Fruit fly (Drosophila melanogaster) whole organism, embryonic: Measurements from ENCODE around the gene CG33060.

Experiments used
- Asciz ChIP-seq: fragments of 200-800 bp; sonication (Bioruptor generic); optimal IDR thresholded peaks from 2 replicates; lab custom pipeline; 2017; ENCODE audit warnings: missing biosample characterization, mild to moderate bottlenecking, missing genetic modification characterization, missing genetic modification reagents
- Awh ChIP-seq: fragments of 200-800 bp; sonication (Bioruptor generic); IDR thresholded peaks from 2 replicates; pipeline ENCODE4, ENCODE4 v1.3.6; 2022; ENCODE audit warnings: missing biosample characterization, missing genetic modification characterization
- B-H1 ChIP-seq: fragments of 200-800 bp; sonication (Bioruptor generic); IDR thresholded peaks from 3 replicates; pipeline ENCODE4 v1.3.6; 2022; ENCODE audit warnings: missing biosample characterization, missing genetic modification characterization
- Bgb ChIP-seq: fragments of 200-800 bp; sonication (Bioruptor generic); IDR thresholded peaks from 2 replicates; pipeline ENCODE4 v1.3.6; 2022; ENCODE audit warnings: missing biosample characterization, missing genetic modification characterization; ENCODE audit not compliant: partially characterized antibody
- C15 ChIP-seq: fragments of 200-800 bp; sonication (Bioruptor generic); IDR thresholded peaks from 3 replicates; pipeline ENCODE4 v1.3.6; 2022; ENCODE audit warnings: missing biosample characterization, missing genetic modification characterization
- CG1024 ChIP-seq: fragments of 200-800 bp; sonication (Bioruptor generic); IDR thresholded peaks from 2 replicates; pipeline ENCODE4 v1.3.6; 2022; ENCODE audit warnings: missing biosample characterization, missing genetic modification characterization
- CG10366 ChIP-seq: fragments of 200-800 bp; sonication (Bioruptor generic); IDR thresholded peaks from 2 replicates; pipeline ENCODE4 v1.3.6; 2022; ENCODE audit warnings: missing biosample characterization, missing genetic modification characterization
- CG12769 ChIP-seq: fragments of 200-800 bp; sonication (Bioruptor generic); optimal IDR thresholded peaks from 2 replicates; lab custom pipeline; 2019; ENCODE audit warnings: missing biosample characterization, mild to moderate bottlenecking, missing genetic modification characterization, moderate library complexity
- CG13123 ChIP-seq: fragments of 200-800 bp; sonication (Bioruptor generic); optimal IDR thresholded peaks from 2 replicates; lab custom pipeline; 2016; ENCODE audit warnings: missing biosample characterization, missing genetic modification characterization
- CG17186 ChIP-seq: fragments of 200-800 bp; sonication (Bioruptor generic); optimal IDR thresholded peaks from 3 replicates; lab custom pipeline; 2017; ENCODE audit warnings: missing biosample characterization, missing genetic modification reagents, missing genetic modification characterization
- CG17385 ChIP-seq: fragments of 200-800 bp; sonication (Bioruptor generic); optimal IDR thresholded peaks from 3 replicates; lab custom pipeline; 2018; ENCODE audit warnings: missing biosample characterization, mild to moderate bottlenecking, missing genetic modification characterization
- CG2712 ChIP-seq: fragments of 200-800 bp; optimal IDR thresholded peaks from 3 replicates; lab custom pipeline; 2019; ENCODE audit warnings: missing biosample characterization, mild to moderate bottlenecking, missing genetic modification characterization, moderate library complexity
- CG31365 ChIP-seq: fragments of 200-800 bp; sonication (Bioruptor generic); optimal IDR thresholded peaks from 2 replicates; lab custom pipeline; 2018; ENCODE audit warnings: missing biosample characterization, mild to moderate bottlenecking, missing genetic modification characterization
- CG34422 ChIP-seq: fragments of 200-800 bp; sonication (Bioruptor generic); IDR thresholded peaks from 3 replicates; pipeline ENCODE4 v1.3.6; 2022; ENCODE audit warnings: missing biosample characterization, missing genetic modification characterization
- CG3847 ChIP-seq: fragments of 200-800 bp; sonication (Bioruptor generic); IDR thresholded peaks from 2 replicates; pipeline ENCODE4 v1.3.6; 2022; ENCODE audit warnings: missing biosample characterization, missing genetic modification characterization
- CG43689 ChIP-seq: fragments of 200-800 bp; sonication (Bioruptor generic); IDR thresholded peaks from 2 replicates; pipeline ENCODE4 v1.3.6; 2022; ENCODE audit warnings: missing biosample characterization, missing genetic modification characterization
- CG6813 ChIP-seq: fragments of 200-800 bp; sonication (Bioruptor generic); optimal IDR thresholded peaks from 2 replicates; lab custom pipeline; 2017; ENCODE audit warnings: missing biosample characterization, missing genetic modification characterization, mild to moderate bottlenecking, moderate library complexity, missing genetic modification reagents
- CG8290 ChIP-seq, 3 experiments: fragments of 200-800 bp; sonication (Bioruptor generic); optimal IDR thresholded peaks; 2 replicates each; lab custom pipeline; 2016 to 2019; ENCODE audit warnings: missing biosample characterization in 3 of 3, missing genetic modification characterization in 3 of 3, mild to moderate bottlenecking in 2 of 3, moderate library complexity in 1 of 3
- CG9609 ChIP-seq: fragments of 200-800 bp; sonication (Bioruptor generic); optimal IDR thresholded peaks from 3 replicates; lab custom pipeline; 2016; ENCODE audit warnings: missing biosample characterization, missing genetic modification characterization
- Ets65A ChIP-seq: fragments of 200-800 bp; sonication (Bioruptor generic); peaks from one replicate; lab custom pipeline; 2016; ENCODE audit warnings: missing biosample characterization, missing genetic modification characterization
- HmgZ ChIP-seq: fragments of 200-800 bp; sonication (Bioruptor generic); optimal IDR thresholded peaks from 2 replicates; lab custom pipeline; 2018; ENCODE audit warnings: missing biosample characterization, mild to moderate bottlenecking, missing genetic modification characterization
- Hr3 ChIP-seq: fragments of 200-800 bp; sonication (Bioruptor generic); optimal IDR thresholded peaks from 3 replicates; lab custom pipeline; 2016; ENCODE audit warnings: missing biosample characterization, missing genetic modification characterization
- Med ChIP-seq: fragments of 200-800 bp; sonication (Bioruptor generic); peaks from one replicate; lab custom pipeline; 2016; ENCODE audit warnings: missing biosample characterization, missing genetic modification characterization, mild to moderate bottlenecking, inconsistent platforms, moderate library complexity
- Myb ChIP-seq: fragments of 200-800 bp; sonication (Bioruptor generic); optimal IDR thresholded peaks from 2 replicates; lab custom pipeline; 2016; ENCODE audit warnings: missing biosample characterization, missing genetic modification characterization
- Stat92E ChIP-seq, 3 experiments: fragments of >200 bp in 2 of 3; fragments of 200-800 bp in 1 of 3; sonication (Bioruptor generic) in 1 of 3; optimal IDR thresholded peaks; 2 replicates each; lab custom pipeline; 2017 to 2019; ENCODE audit warnings: missing biosample characterization in 3 of 3, missing genetic modification characterization in 3 of 3, mild to moderate bottlenecking in 1 of 3, moderate library complexity in 1 of 3
- TFAM ChIP-seq: fragments of 200-800 bp; sonication (Bioruptor generic); optimal IDR thresholded peaks from 2 replicates; lab custom pipeline; 2017; ENCODE audit warnings: missing biosample characterization, missing genetic modification characterization, inconsistent platforms
- abd-A ChIP-seq: fragments of 200-800 bp; sonication (Bioruptor generic); optimal IDR thresholded peaks from 3 replicates; lab custom pipeline; 2019; ENCODE audit warnings: missing biosample characterization, mild to moderate bottlenecking, missing genetic modification characterization, moderate library complexity
- amos ChIP-seq: fragments of 200-800 bp; sonication (Bioruptor generic); IDR thresholded peaks from 2 replicates; pipeline ENCODE4 v1.3.6; 2022; ENCODE audit warnings: missing biosample characterization, missing genetic modification characterization; ENCODE audit not compliant: partially characterized antibody
- ase ChIP-seq: fragments of 200-800 bp; sonication (Bioruptor generic); IDR thresholded peaks from 3 replicates; pipeline ENCODE4 v1.3.6; 2022; ENCODE audit warnings: missing biosample characterization, missing genetic modification characterization
- br ChIP-seq: fragments of >200 bp; optimal IDR thresholded peaks from 2 replicates; lab custom pipeline; 2017
- chinmo ChIP-seq: fragments of 200-800 bp; sonication (Bioruptor generic); IDR thresholded peaks from 4 replicates; pipeline ENCODE4 v1.3.6; 2022; ENCODE audit warnings: missing biosample characterization, missing genetic modification characterization; ENCODE audit not compliant: partially characterized antibody
- chm ChIP-seq: fragments of 200-800 bp; sonication (Bioruptor generic); IDR thresholded peaks from 2 replicates; pipeline ENCODE4 v1.3.6; 2022; ENCODE audit warnings: missing biosample characterization, missing genetic modification characterization
- crp ChIP-seq, 2 experiments: fragments of 200-800 bp; sonication (Bioruptor generic); optimal IDR thresholded peaks; 2 replicates in 1 of 2; 3 replicates in 1 of 2; lab custom pipeline; 2017; ENCODE audit warnings: missing biosample characterization in 2 of 2, missing genetic modification characterization in 2 of 2, mild to moderate bottlenecking in 1 of 2, moderate library complexity in 1 of 2
- dati ChIP-seq: fragments of 200-800 bp; sonication (Bioruptor generic); IDR thresholded peaks from 2 replicates; pipeline ENCODE4 v1.3.6; 2022; ENCODE audit warnings: missing biosample characterization, missing genetic modification characterization
- gcm2 ChIP-seq: fragments of 200-800 bp; sonication (Bioruptor generic); optimal IDR thresholded peaks from 2 replicates; lab custom pipeline; 2016; ENCODE audit warnings: missing biosample characterization, missing genetic modification characterization
- gfzf ChIP-seq: fragments of 200-800 bp; sonication (Bioruptor generic); optimal IDR thresholded peaks from 2 replicates; lab custom pipeline; 2016; ENCODE audit warnings: missing biosample characterization, mild to moderate bottlenecking, missing genetic modification characterization, moderate library complexity
- hb ChIP-seq: fragments of 200-800 bp; sonication (Bioruptor generic); IDR thresholded peaks from 3 replicates; pipeline ENCODE4 v1.3.6; 2022; ENCODE audit warnings: missing biosample characterization, missing genetic modification characterization; ENCODE audit not compliant: partially characterized antibody
- insv ChIP-seq, 2 experiments: fragments of 200-800 bp; sonication (Bioruptor generic); optimal IDR thresholded peaks; 3 replicates each; lab custom pipeline; 2016 to 2018; ENCODE audit warnings: missing biosample characterization in 2 of 2, missing genetic modification characterization in 2 of 2
- klu ChIP-seq: fragments of 200-800 bp; sonication (Bioruptor generic); IDR thresholded peaks from 2 replicates; pipeline ENCODE4 v1.3.6; 2022; ENCODE audit warnings: missing biosample characterization, missing genetic modification characterization
- knrl ChIP-seq: fragments of 200-800 bp; sonication (Bioruptor generic); IDR thresholded peaks from 3 replicates; pipeline ENCODE4 v1.3.6; 2022; ENCODE audit warnings: missing biosample characterization, missing genetic modification characterization; ENCODE audit not compliant: partially characterized antibody
- lbe ChIP-seq: fragments of 200-800 bp; sonication (Bioruptor generic); optimal IDR thresholded peaks from 2 replicates; lab custom pipeline; 2016; ENCODE audit warnings: missing biosample characterization, mild to moderate bottlenecking, missing genetic modification characterization
- lmd ChIP-seq: fragments of 200-800 bp; sonication (Bioruptor generic); IDR thresholded peaks from 2 replicates; pipeline ENCODE4 v1.3.6; 2022; ENCODE audit warnings: missing biosample characterization, missing genetic modification characterization
- oc ChIP-seq: fragments of 200-800 bp; sonication (Bioruptor generic); optimal IDR thresholded peaks from 2 replicates; lab custom pipeline; 2018; ENCODE audit warnings: missing biosample characterization, mild to moderate bottlenecking, missing genetic modification characterization, moderate library complexity
- onecut ChIP-seq: fragments of 200-800 bp; sonication (Bioruptor generic); IDR thresholded peaks from 2 replicates; pipeline ENCODE4 v1.3.6; 2022; ENCODE audit warnings: missing biosample characterization, missing genetic modification characterization
- pnt ChIP-seq: fragments of 200-800 bp; sonication (Bioruptor generic); optimal IDR thresholded peaks from 3 replicates; lab custom pipeline; 2016; ENCODE audit warnings: missing biosample characterization, missing genetic modification characterization
- sim ChIP-seq: fragments of 200-800 bp; sonication (Bioruptor generic); IDR thresholded peaks from 2 replicates; pipeline ENCODE4 v1.3.6; 2022; ENCODE audit warnings: missing biosample characterization, missing genetic modification characterization
- tio ChIP-seq: fragments of 200-800 bp; sonication (Bioruptor generic); optimal IDR thresholded peaks from 2 replicates; lab custom pipeline; 2017; ENCODE audit warnings: missing biosample characterization, missing genetic modification characterization, inconsistent platforms
- tna ChIP-seq: fragments of 200-800 bp; sonication (Bioruptor generic); IDR thresholded peaks from 2 replicates; pipeline ENCODE4 v1.3.6; 2022; ENCODE audit warnings: missing biosample characterization, missing genetic modification characterization; ENCODE audit not compliant: partially characterized antibody
- unc-4 ChIP-seq: fragments of 200-800 bp; sonication (Bioruptor generic); IDR thresholded peaks from 2 replicates; pipeline ENCODE4 v1.3.6; 2022; ENCODE audit warnings: missing biosample characterization, missing genetic modification characterization; ENCODE audit not compliant: partially characterized antibody

CG33060 gene

dm6 chr3L:16334876-16335275, 4.0 kb downstream of the CG33060 start (continued):
- TF ChIP-seq Bgb (GFP tag; lab: Robert Waterston, UW), result peak; percentile 18; the same call in 1 of the 2 replicates
- no peak; the same call in 2 of the 3 replicates for TF ChIP-seq knrl (GFP tag; lab: Robert Waterston, UW)
- TF ChIP-seq CG17186 (GFP tag; lab: Kevin White, UChicago), result no peak
- no peak for TF ChIP-seq crp (GFP tag; optimal IDR thresholded peaks at IDR 0.05; lab: Kevin White, UChicago)
- TF ChIP-seq Asciz (GFP tag; lab: Kevin White, UChicago), result no peak
- no peak for TF ChIP-seq CG8290 (GFP tag; optimal IDR thresholded peaks at IDR 0.05; lab: Kevin White, UChicago)
- TF ChIP-seq CG8290 (tag; optimal IDR thresholded peaks at IDR 0.05; lab: Kevin White, UChicago), result peak in 1 of 2 experiments; percentile 31
- no peak for TF ChIP-seq dati (GFP tag; lab: Robert Waterston, UW)
- TF ChIP-seq, all 482 proteins: peak for 15

- TF ChIP-seq gfzf (GFP tag; lab: Kevin White, UChicago) (no peak), CG13123 (no peak), klu (GFP tag; lab: Robert Waterston, UW) (no peak), br (no peak), CG9609 (GFP tag; lab: Kevin White, UChicago) (no peak), Myb (GFP tag; lab: Kevin White, UChicago) (no peak), tio (GFP tag; lab: Kevin White, UChicago) (no peak), sim (GFP tag; lab: Robert Waterston, UW) (no peak), CG43689 (GFP tag; lab: Robert Waterston, UW) (0 out of 2 replicates have a peak, but pooled peaks have one; percentile 10), CG3847 (no peak), C15 (GFP tag; lab: Robert Waterston, UW) (no peak), oc (peak; percentile 47), HmgZ (tag; lab: Kevin White, UChicago) (no peak), CG34422 (no peak), pnt (GFP tag; lab: Kevin White, UChicago) (no peak), lmd (GFP tag; lab: Robert Waterston, UW) (no peak), unc-4 (GFP tag; lab: Robert Waterston, UW) (no peak), insv (GFP tag; optimal IDR thresholded peaks at IDR 0.05; lab: Kevin White, UChicago) (no peak), tna (GFP tag; lab: Robert Waterston, UW) (no peak), chinmo (peak; percentile 71; the same call in 1 of the 4 replicates), Med (GFP tag; lab: Kevin White, UChicago) (peak; percentile 20), ase (GFP tag; lab: Robert Waterston, UW) (no peak), amos (GFP tag; lab: Robert Waterston, UW) (no peak), CG6813 (GFP tag; lab: Kevin White, UChicago) (no peak), CG17385 (GFP tag; lab: Kevin White, UChicago) (no peak), B-H1 (GFP tag; lab: Robert Waterston, UW) (no peak), lbe (no peak), CG31365 (tag; lab: Kevin White, UChicago) (no peak), Hr3 (GFP tag; lab: Kevin White, UChicago) (no peak), abd-A (no peak), CG1024 (GFP tag; lab: Robert Waterston, UW) (no peak), CG10366 (GFP tag; lab: Robert Waterston, UW) (no peak), CG2712 (tag; lab: Kevin White, UChicago) (no peak), onecut (peak; percentile 61), CG12769 (tag; lab: Kevin White, UChicago) (peak; percentile 68), Ets65A (peak; percentile 2), Awh (GFP tag; lab: Robert Waterston, UW) (peak; percentile 47), hb (GFP tag; lab: Robert Waterston, UW) (no peak), TFAM (GFP tag; lab: Kevin White, UChicago) (no peak), gcm2 (GFP tag; lab: Kevin White, UChicago) (no peak), Stat92E (GFP tag; optimal IDR thresholded peaks at IDR 0.05; lab: Kevin White, UChicago) (no peak), chm (no peak)
Measured at dm6 chr3L:16337739-16338138, 6.9 kb downstream of the CG33060 start.
